Worm (Caenorhabditis elegans) whole organism, early embryonic: Measurements from ENCODE around the gene taf-11.3.

Experiments used
- B0310.2 ChIP-seq: sonication (generic microtip); optimal IDR thresholded peaks from 2 replicates; lab custom pipeline; 2016; ENCODE audit warnings: mild to moderate bottlenecking, missing genetic modification characterization, missing compliant biosample characterization
- F13C5.2 ChIP-seq: sonication (generic microtip); optimal IDR thresholded peaks from 2 replicates; lab custom pipeline; 2017; ENCODE audit warnings: mild to moderate bottlenecking, missing genetic modification characterization, inconsistent platforms, missing compliant biosample characterization
- aly-1 ChIP-seq: sonication (generic microtip); optimal IDR thresholded peaks from 2 replicates; lab custom pipeline; 2016; ENCODE audit warnings: missing genetic modification characterization, missing compliant biosample characterization
- ama-1 ChIP-seq: fragments of 150-350 bp; optimal IDR thresholded peaks from 2 replicates; lab custom pipeline; 2014
- ceh-13 ChIP-seq: fragments of 200-800 bp; sonication (Bioruptor generic); optimal IDR thresholded peaks from 2 replicates; lab custom pipeline; 2018; ENCODE audit warnings: mild to moderate bottlenecking, missing genetic modification characterization, missing compliant biosample characterization
- ceh-36 ChIP-seq: sonication (generic microtip); optimal IDR thresholded peaks from 2 replicates; lab custom pipeline; 2016; ENCODE audit warnings: missing genetic modification characterization, inconsistent platforms, missing compliant biosample characterization
- ets-7 ChIP-seq: sonication (generic microtip); optimal IDR thresholded peaks from 2 replicates; lab custom pipeline; 2016; ENCODE audit warnings: missing genotype, missing genetic modification characterization, missing compliant biosample characterization
- flt-1 ChIP-seq: fragments of 200-800 bp; sonication (Bioruptor generic); IDR thresholded peaks from 2 replicates; pipeline ENCODE4 v1.3.6; 2022; ENCODE audit warnings: missing genetic modification characterization, missing compliant biosample characterization
- hmbx-1 ChIP-seq: sonication (generic microtip); optimal IDR thresholded peaks from 2 replicates; lab custom pipeline; 2016; ENCODE audit warnings: mild to moderate bottlenecking, missing genetic modification characterization, missing compliant biosample characterization
- hmg-4 ChIP-seq: fragments of 200-800 bp; sonication (Bioruptor generic); optimal IDR thresholded peaks from 2 replicates; lab custom pipeline; 2018; ENCODE audit warnings: mild to moderate bottlenecking, missing genetic modification characterization, missing compliant biosample characterization
- hnd-1 ChIP-seq: sonication (generic microtip); optimal IDR thresholded peaks from 2 replicates; lab custom pipeline; 2016; ENCODE audit warnings: missing genetic modification characterization, missing compliant biosample characterization
- pes-1 ChIP-seq: fragments of 200-800 bp; sonication (Bioruptor generic); IDR thresholded peaks from 2 replicates; pipeline ENCODE4 v1.3.6; 2022; ENCODE audit warnings: missing genetic modification reagents, missing genetic modification characterization, missing compliant biosample characterization
- scrt-1 ChIP-seq: fragments of 200-800 bp; sonication (Bioruptor generic); IDR thresholded peaks from 2 replicates; pipeline ENCODE4 v1.3.6; 2022; ENCODE audit warnings: missing genetic modification characterization, missing compliant biosample characterization
- sea-1 ChIP-seq: fragments of 200-800 bp; sonication (Bioruptor generic); conservative IDR thresholded peaks from 2 replicates; pipeline ENCODE4 v1.3.6; 2022; ENCODE audit warnings: missing genetic modification characterization, missing compliant biosample characterization
- tbx-11 ChIP-seq: fragments of 200-800 bp; sonication (Bioruptor generic); IDR thresholded peaks from 2 replicates; pipeline ENCODE4 v1.3.6; 2022; ENCODE audit warnings: missing genetic modification characterization, missing compliant biosample characterization
- tbx-37 ChIP-seq: fragments of 200-800 bp; sonication (Bioruptor generic); conservative IDR thresholded peaks from 2 replicates; pipeline ENCODE4 v1.3.6; 2022; ENCODE audit warnings: missing genetic modification reagents, missing genetic modification characterization, missing compliant biosample characterization
- tra-4 ChIP-seq: sonication (generic microtip); optimal IDR thresholded peaks from 2 replicates; lab custom pipeline; 2017; ENCODE audit warnings: missing genetic modification characterization, missing compliant biosample characterization

The taf-11.3 gene

DNA sequence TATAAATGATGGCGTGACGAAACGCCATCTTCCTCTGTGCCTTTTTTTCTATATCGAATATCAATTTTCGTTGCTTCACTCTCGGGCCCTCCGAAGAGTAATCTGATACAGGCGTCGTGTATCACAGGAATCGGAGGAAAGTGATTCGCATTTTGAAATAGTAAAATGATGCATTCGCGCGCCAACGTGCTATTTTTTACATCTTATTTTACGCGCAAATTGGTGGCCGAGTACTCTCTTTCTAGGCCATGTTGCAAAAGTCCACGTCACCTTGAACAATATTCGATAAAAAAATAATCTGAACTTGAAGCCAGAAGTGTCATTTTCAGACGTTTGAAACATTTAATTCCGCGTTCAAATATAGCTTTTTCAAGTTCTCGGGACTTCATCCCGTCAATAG, 14.6 kb upstream of the taf-11.3 start:
- TF ChIP-seq ceh-36 (tag; lab: Kevin White, UChicago): no peak

DNA sequence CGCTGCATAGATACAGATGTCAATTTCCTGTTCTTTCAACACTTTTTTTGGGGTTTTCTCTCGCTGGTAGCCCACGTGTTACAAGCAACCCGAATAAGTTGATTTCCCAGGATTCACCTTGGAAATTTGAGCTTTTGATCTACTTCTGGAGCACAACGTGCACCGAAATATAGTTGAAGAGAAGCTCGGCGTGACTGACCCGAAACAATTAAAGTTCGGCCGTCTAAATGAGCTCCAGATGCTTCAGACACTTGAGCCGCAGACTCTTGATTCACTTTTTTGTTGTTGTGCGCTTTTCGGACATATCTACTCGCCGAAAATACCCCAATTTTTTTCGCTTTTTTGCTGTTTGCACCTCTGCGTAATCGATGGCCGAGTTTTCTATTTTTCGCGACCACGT, 13.8 kb upstream of the taf-11.3 start:
- TF ChIP-seq hmg-4 (GFP tag; lab: Kevin White, UChicago) (no peak), ceh-36 (tag; lab: Kevin White, UChicago) (no peak), flt-1 (GFP tag; lab: Robert Waterston, UW) (no peak), aly-1 (tag; lab: Kevin White, UChicago) (no peak), B0310.2 (tag; lab: Kevin White, UChicago) (no peak), hnd-1 (tag; lab: Kevin White, UChicago) (no peak), tra-4 (tag; lab: Kevin White, UChicago) (no peak), sea-1 (no peak), F13C5.2 (no peak), ceh-13 (no peak), scrt-1 (GFP tag; lab: Robert Waterston, UW) (no peak), tbx-11 (GFP tag; lab: Robert Waterston, UW) (no peak), hmbx-1 (tag; lab: Kevin White, UChicago) (no peak)

DNA sequence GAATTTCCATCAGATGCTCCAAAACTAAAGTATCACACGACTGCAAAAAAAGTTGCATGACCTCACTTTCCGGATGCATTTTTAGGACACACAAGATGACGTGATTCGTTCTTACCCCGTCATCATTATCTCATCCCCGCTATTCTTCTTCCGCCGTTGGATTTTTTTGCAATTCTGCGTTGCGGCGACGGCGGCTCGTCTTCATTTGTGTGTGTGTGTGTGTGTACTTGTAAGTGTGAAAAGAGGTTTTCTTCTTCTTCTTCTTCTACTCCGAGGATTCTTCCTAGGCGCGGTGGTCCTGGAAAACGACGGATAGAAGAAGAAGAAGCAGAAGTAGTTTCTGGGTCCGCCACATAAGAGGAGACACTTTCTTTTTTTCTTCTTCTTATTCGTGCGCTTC, 10.7 kb upstream of the taf-11.3 start:
- TF ChIP-seq sea-1 (no peak), ets-7 (no peak), tra-4 (tag; lab: Kevin White, UChicago) (no peak), tbx-37 (GFP tag; lab: Robert Waterston, UW) (no peak), hnd-1 (tag; lab: Kevin White, UChicago) (no peak), tbx-11 (GFP tag; lab: Robert Waterston, UW) (no peak), F13C5.2 (no peak), scrt-1 (GFP tag; lab: Robert Waterston, UW) (no peak), hmg-4 (GFP tag; lab: Kevin White, UChicago) (no peak), ceh-13 (no peak), ama-1 (lab: Kevin White, UChicago) (no peak), pes-1 (GFP tag; lab: Robert Waterston, UW) (no peak), flt-1 (GFP tag; lab: Robert Waterston, UW) (no peak), aly-1 (tag; lab: Kevin White, UChicago) (no peak), B0310.2 (tag; lab: Kevin White, UChicago) (no peak)

DNA sequence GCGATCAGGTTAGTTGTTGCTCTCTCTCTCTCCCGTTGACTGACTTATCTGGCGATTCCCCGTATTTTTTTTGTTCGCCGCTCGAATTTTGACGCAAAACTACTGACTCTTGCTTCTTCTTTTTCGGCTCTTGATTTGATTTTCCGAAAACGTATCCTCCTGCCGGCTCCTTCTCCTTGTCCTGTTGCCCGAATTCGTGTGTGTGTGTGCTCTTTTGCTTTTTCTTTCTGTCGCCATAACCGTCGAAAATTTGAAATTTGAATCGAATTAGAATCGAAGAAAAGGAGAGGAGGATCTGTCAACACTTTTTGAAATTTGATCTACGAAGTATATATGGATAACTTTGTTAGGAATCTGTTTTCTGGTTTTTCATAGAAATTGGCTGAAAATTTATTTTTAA, 7.5 kb upstream of the taf-11.3 start:
- TF ChIP-seq ets-7: no peak
- no peak for TF ChIP-seq hmg-4 (GFP tag; lab: Kevin White, UChicago)
- TF ChIP-seq hmbx-1 (tag; lab: Kevin White, UChicago): no peak
- no peak for TF ChIP-seq F13C5.2
- no peak for TF ChIP-seq tbx-37 (GFP tag; lab: Robert Waterston, UW)
- TF ChIP-seq B0310.2 (tag; lab: Kevin White, UChicago): no peak
- TF ChIP-seq tbx-11 (GFP tag; lab: Robert Waterston, UW): no peak
- TF ChIP-seq aly-1 (tag; lab: Kevin White, UChicago): no peak
- TF ChIP-seq hnd-1 (tag; lab: Kevin White, UChicago): no peak
- no peak for TF ChIP-seq ceh-36 (tag; lab: Kevin White, UChicago)
- no peak for TF ChIP-seq flt-1 (GFP tag; lab: Robert Waterston, UW)
- TF ChIP-seq scrt-1 (GFP tag; lab: Robert Waterston, UW): no peak
- TF ChIP-seq ceh-13: no peak
- TF ChIP-seq tra-4 (tag; lab: Kevin White, UChicago): no peak
- TF ChIP-seq pes-1 (GFP tag; lab: Robert Waterston, UW): no peak
- no peak for TF ChIP-seq ama-1 (lab: Kevin White, UChicago)

DNA sequence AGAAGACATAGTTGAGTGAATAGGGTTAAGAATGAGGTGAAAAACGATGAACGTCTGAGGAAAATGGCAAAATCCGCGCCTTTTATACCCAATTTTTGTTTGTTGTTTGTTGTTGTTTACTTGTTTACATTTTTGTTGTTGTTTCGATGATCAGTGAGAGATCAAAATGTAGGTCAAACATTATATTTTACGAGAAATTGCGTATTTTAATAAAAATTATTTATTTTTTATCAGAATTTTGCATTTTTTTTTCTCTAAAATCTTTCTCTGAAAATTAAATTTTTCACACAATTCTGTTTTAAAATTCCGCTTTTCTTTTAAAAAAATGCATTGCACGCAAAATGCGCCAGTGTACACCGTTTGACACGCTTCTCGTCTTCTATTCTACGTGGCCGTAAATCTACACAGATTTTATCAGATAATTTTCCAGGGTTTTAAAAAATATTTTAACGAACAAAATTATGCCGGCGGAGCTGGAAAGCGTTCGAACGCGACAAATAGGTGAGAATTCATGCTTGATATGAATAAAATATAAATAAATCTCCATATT, 1.7 kb upstream of the taf-11.3 start, which contains the start of the genes sip-1 and sly-1:
TSS of gene sip-1 (minus strand) at position 103 of the 550 bp plus-strand sequence.
TSS of gene sly-1 (plus strand) at position 360 of the 550 bp plus-strand sequence.
- TF ChIP-seq hmg-4 (GFP tag; lab: Kevin White, UChicago) (no peak), scrt-1 (GFP tag; lab: Robert Waterston, UW) (no peak), flt-1 (GFP tag; lab: Robert Waterston, UW) (no peak), tbx-11 (GFP tag; lab: Robert Waterston, UW) (no peak), hmbx-1 (tag; lab: Kevin White, UChicago) (no peak), ceh-36 (tag; lab: Kevin White, UChicago) (no peak), tra-4 (tag; lab: Kevin White, UChicago) (no peak), hnd-1 (tag; lab: Kevin White, UChicago) (no peak), sea-1 (no peak), ets-7 (no peak), ceh-13 (no peak), aly-1 (tag; lab: Kevin White, UChicago) (no peak), B0310.2 (tag; lab: Kevin White, UChicago) (no peak), pes-1 (GFP tag; lab: Robert Waterston, UW) (no peak), ama-1 (lab: Kevin White, UChicago) (no peak), F13C5.2 (no peak), tbx-37 (GFP tag; lab: Robert Waterston, UW) (no peak)

DNA sequence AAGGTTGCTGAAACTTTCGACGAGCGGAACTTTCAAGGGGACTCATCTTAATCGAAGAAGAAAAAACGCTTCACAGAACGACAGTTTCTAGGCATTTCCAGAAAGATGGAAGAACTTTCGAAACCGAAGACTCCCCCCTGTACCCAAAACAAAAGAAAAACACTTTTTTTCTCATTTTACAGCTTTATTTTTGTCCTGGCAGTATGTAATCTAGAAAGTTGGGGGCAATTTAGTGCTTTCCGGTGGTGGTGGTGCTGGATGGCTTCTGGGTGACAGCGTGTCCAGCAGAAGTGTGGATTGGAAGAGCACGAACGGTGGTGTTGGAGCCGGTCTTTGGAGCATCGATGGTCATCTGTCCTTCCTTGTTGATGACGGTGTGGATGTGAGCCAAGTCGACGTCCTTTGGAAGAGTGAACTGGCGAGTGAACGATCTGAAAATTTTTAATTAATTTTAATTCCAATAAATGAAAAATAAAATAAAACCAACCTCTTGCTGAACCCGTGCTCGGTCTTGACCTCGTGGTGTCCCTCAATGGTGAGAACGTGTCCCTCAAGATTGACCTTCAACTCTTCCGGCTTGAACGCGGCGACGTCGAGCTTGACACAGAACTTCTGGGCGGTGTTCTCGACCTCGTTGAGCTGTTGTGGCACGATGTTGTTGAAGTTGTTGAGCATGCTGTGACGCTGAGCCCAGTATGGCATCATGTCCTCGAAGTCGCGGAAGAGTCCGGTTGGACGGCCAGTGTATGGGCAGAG, 1.1 kb upstream of the taf-11.3 start:
- TF ChIP-seq tbx-11 (GFP tag; lab: Robert Waterston, UW) (no peak), ets-7 (no peak), hmbx-1 (tag; lab: Kevin White, UChicago) (no peak), scrt-1 (GFP tag; lab: Robert Waterston, UW) (no peak), pes-1 (GFP tag; lab: Robert Waterston, UW) (no peak), tra-4 (tag; lab: Kevin White, UChicago) (no peak), tbx-37 (GFP tag; lab: Robert Waterston, UW) (no peak), F13C5.2 (no peak), ceh-13 (no peak), hmg-4 (GFP tag; lab: Kevin White, UChicago) (no peak), sea-1 (no peak)

DNA sequence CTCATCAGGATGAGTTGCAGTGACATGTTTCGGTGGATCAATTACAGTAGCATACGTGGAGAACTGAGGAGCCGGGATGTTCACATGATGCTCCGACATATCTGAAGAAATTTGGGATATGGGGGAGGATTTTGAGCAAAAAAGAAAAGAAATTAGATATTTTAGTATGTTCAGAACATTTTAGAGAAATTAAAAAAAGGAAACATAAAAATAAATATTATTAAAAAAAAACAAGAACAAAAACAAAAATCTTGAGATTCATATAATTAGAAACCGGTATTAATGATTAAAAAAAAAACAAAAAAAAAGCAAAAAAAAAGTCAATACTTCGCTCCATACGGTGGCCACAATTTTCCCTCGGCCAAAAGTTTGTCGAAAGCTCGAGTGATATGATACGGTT, 1.3 kb downstream of the taf-11.3 start, which contains the start of gene rab-33:
TSS of gene rab-33 (minus strand) at position 101 of the 400 bp plus-strand sequence.
- TF ChIP-seq pes-1 (GFP tag; lab: Robert Waterston, UW): no peak
- no peak for TF ChIP-seq ceh-13
- no peak for TF ChIP-seq ets-7
- no peak for TF ChIP-seq aly-1 (tag; lab: Kevin White, UChicago)
- TF ChIP-seq tbx-11 (GFP tag; lab: Robert Waterston, UW): no peak
- no peak for TF ChIP-seq hnd-1 (tag; lab: Kevin White, UChicago)
- TF ChIP-seq scrt-1 (GFP tag; lab: Robert Waterston, UW): no peak
- TF ChIP-seq sea-1: no peak
- no peak for TF ChIP-seq ama-1 (lab: Kevin White, UChicago)
- no peak for TF ChIP-seq ceh-36 (tag; lab: Kevin White, UChicago)
- no peak for TF ChIP-seq B0310.2 (tag; lab: Kevin White, UChicago)
